Fruit fly (Drosophila melanogaster): ENCODE results near the gene CG13386.

DNA sequence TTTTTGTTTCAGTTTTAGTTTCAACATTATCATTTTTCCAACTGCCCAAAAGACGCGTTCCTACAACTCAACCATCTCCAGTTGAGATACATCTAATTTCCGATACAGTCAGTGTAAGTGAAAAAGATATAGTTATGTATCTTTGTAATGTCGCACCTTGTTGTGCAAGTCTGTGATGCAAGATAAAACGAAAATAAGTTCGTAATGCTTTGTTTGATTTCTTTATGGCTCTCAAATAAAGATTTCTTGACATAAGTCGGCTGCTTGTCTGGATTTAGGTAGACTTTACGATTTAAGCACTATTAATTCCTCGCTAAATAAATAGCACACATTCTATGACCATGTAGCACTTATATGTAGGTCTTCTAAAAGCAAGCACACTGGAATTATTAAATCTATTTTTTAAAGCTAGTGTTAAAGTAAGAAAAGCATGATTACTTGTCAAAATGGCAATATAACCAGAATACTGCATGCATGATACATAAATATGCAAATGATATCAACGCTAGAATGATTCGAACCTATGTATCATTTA lies 13.8 kb upstream of the CG13386 start:
- TF ChIP-seq psq (optimal IDR thresholded peaks at IDR 0.05) (no peak), CG8478 (optimal IDR thresholded peaks at IDR 0.05) (no peak), Dll (optimal IDR thresholded peaks at IDR 0.05) (no peak)

Data from whole organism.